Worm (Caenorhabditis elegans) whole organism, L2 larva: ENCODE measurements around the gene dkf-2.
A peak's percentile ranks its signal among the peaks of the same experiment; 100 is the strongest.

ENCODE experiments used
- F13H6.1 ChIP-seq: sonication (generic microtip); optimal IDR thresholded peaks from 2 replicates; lab custom pipeline; 2016; ENCODE audit warnings: missing genetic modification characterization, missing compliant biosample characterization
- Y55F3AM.14 ChIP-seq: fragments of 200-800 bp; sonication (Bioruptor generic); optimal IDR thresholded peaks from 2 replicates; lab custom pipeline; 2018; ENCODE audit warnings: mild to moderate bottlenecking, missing genetic modification characterization, missing compliant biosample characterization
- ZK546.5 ChIP-seq: sonication (generic microtip); optimal IDR thresholded peaks from 2 replicates; lab custom pipeline; 2017; ENCODE audit warnings: missing biosample characterization, missing genetic modification characterization
- alr-1 ChIP-seq: fragments of 150-350 bp; optimal IDR thresholded peaks from 2 replicates; lab custom pipeline; 2014; ENCODE audit warnings: missing biosample characterization, missing genetic modification characterization
- ama-1 ChIP-seq: fragments of 150-350 bp; optimal IDR thresholded peaks from 2 replicates; lab custom pipeline; 2018; ENCODE audit warnings: inconsistent platforms
- blmp-1 ChIP-seq: sonication (generic microtip); optimal IDR thresholded peaks from 2 replicates; lab custom pipeline; 2017; ENCODE audit warnings: missing genetic modification characterization, mild to moderate bottlenecking, missing compliant biosample characterization, antibody characterized with exemption, moderate library complexity; ENCODE audit not compliant: insufficient read depth
- ceh-16 ChIP-seq: fragments of 150-350 bp; optimal IDR thresholded peaks from 2 replicates; lab custom pipeline; 2014; ENCODE audit warnings: missing biosample characterization, missing genetic modification characterization
- ceh-82 ChIP-seq: fragments of 150-350 bp; optimal IDR thresholded peaks from 2 replicates; lab custom pipeline; 2014; ENCODE audit warnings: missing biosample characterization, missing genetic modification characterization
- dmd-4 ChIP-seq: sonication (generic microtip); optimal IDR thresholded peaks from 2 replicates; lab custom pipeline; 2017; ENCODE audit warnings: missing biosample characterization, missing genetic modification characterization
- egl-27 ChIP-seq: sonication (generic microtip); optimal IDR thresholded peaks from 3 replicates; lab custom pipeline; 2017; ENCODE audit warnings: missing biosample characterization, missing genetic modification reagents, missing genetic modification characterization
- elt-1 ChIP-seq: fragments of 150-350 bp; optimal IDR thresholded peaks from 2 replicates; lab custom pipeline; 2014; ENCODE audit warnings: missing biosample characterization, missing genetic modification characterization
- fos-1 ChIP-seq: fragments of 150-350 bp; optimal IDR thresholded peaks from 2 replicates; lab custom pipeline; 2014; ENCODE audit warnings: missing biosample characterization, missing genetic modification characterization
- gmeb-1 ChIP-seq: fragments of 150-350 bp; optimal IDR thresholded peaks from 2 replicates; lab custom pipeline; 2014; ENCODE audit warnings: missing biosample characterization, missing genetic modification characterization
- lin-11 ChIP-seq: fragments of 150-350 bp; sonication (generic microtip); optimal IDR thresholded peaks from 2 replicates; lab custom pipeline; 2014; ENCODE audit warnings: missing biosample characterization, missing genetic modification characterization, inconsistent platforms, mixed read lengths
- lin-39 ChIP-seq: fragments of 150-350 bp; optimal IDR thresholded peaks from 2 replicates; lab custom pipeline; 2014; ENCODE audit warnings: missing biosample characterization, missing genetic modification reagents, missing genetic modification characterization
- mab-5 ChIP-seq: fragments of 150-350 bp; optimal IDR thresholded peaks from 2 replicates; lab custom pipeline; 2014; ENCODE audit warnings: missing biosample characterization, missing genetic modification characterization
- mbf-1 ChIP-seq: sonication (generic microtip); optimal IDR thresholded peaks from 2 replicates; lab custom pipeline; 2017; ENCODE audit warnings: missing biosample characterization, missing genetic modification characterization
- mdl-1 ChIP-seq, 2 experiments: fragments of 150-350 bp in 1 of 2; sonication (generic microtip) in 1 of 2; optimal IDR thresholded peaks; 2 replicates each; lab custom pipeline; 2017; ENCODE audit warnings: missing biosample characterization in 2 of 2, missing genetic modification characterization in 2 of 2
- nhr-11 ChIP-seq: fragments of 150-350 bp; optimal IDR thresholded peaks from 2 replicates; lab custom pipeline; 2014; ENCODE audit warnings: missing biosample characterization, missing genetic modification characterization
- nhr-21 ChIP-seq: fragments of 150-350 bp; optimal IDR thresholded peaks from 2 replicates; lab custom pipeline; 2014; ENCODE audit warnings: missing biosample characterization, missing genetic modification characterization
- nhr-23 ChIP-seq: fragments of 150-350 bp; optimal IDR thresholded peaks from 2 replicates; lab custom pipeline; 2014; ENCODE audit warnings: missing biosample characterization, missing genetic modification reagents, missing genetic modification characterization
- nhr-25 ChIP-seq: fragments of 150-350 bp; sonication (generic microtip); optimal IDR thresholded peaks from 3 replicates; lab custom pipeline; 2014; ENCODE audit warnings: missing biosample characterization, missing genetic modification characterization
- nhr-77 ChIP-seq: fragments of 150-350 bp; optimal IDR thresholded peaks from 2 replicates; lab custom pipeline; 2014; ENCODE audit warnings: missing biosample characterization, missing genetic modification characterization
- sem-4 ChIP-seq: fragments of 150-350 bp; optimal IDR thresholded peaks from 2 replicates; lab custom pipeline; 2014; ENCODE audit warnings: missing biosample characterization, missing genetic modification reagents, missing genetic modification characterization
- sma-3 ChIP-seq: sonication (generic microtip); optimal IDR thresholded peaks from 2 replicates; lab custom pipeline; 2016; ENCODE audit warnings: missing genetic modification reagents, missing genetic modification characterization, missing compliant biosample characterization
- sma-9 ChIP-seq, 2 experiments: fragments of 150-350 bp in 1 of 2; sonication (generic microtip) in 1 of 2; optimal IDR thresholded peaks; 2 replicates each; lab custom pipeline; 2014 to 2016; ENCODE audit warnings: missing genetic modification characterization in 2 of 2, mild to moderate bottlenecking in 1 of 2, missing biosample characterization in 1 of 2, missing compliant biosample characterization in 1 of 2, missing genetic modification reagents in 1 of 2, moderate library complexity in 1 of 2
- unc-39 ChIP-seq: fragments of 150-350 bp; optimal IDR thresholded peaks from 2 replicates; lab custom pipeline; 2014; ENCODE audit warnings: missing biosample characterization, missing genetic modification characterization
- unc-55 ChIP-seq: fragments of 150-350 bp; sonication (generic microtip); optimal IDR thresholded peaks from 3 replicates; lab custom pipeline; 2014; ENCODE audit warnings: missing biosample characterization, missing genetic modification reagents, missing genetic modification characterization
- zag-1 ChIP-seq: fragments of 150-350 bp; optimal IDR thresholded peaks from 2 replicates; lab custom pipeline; 2014; ENCODE audit warnings: missing biosample characterization, missing genetic modification characterization
- ztf-11 ChIP-seq: sonication (generic microtip); optimal IDR thresholded peaks from 2 replicates; lab custom pipeline; 2017; ENCODE audit warnings: missing biosample characterization, missing genetic modification characterization
- ztf-4 ChIP-seq: fragments of 150-350 bp; optimal IDR thresholded peaks from 2 replicates; lab custom pipeline; 2014; ENCODE audit warnings: missing biosample characterization, missing genetic modification characterization

Gene dkf-2

ce11 chrV:16816707-16817106 lies 69.3 kb downstream of the dkf-2 start:
- TF ChIP-seq sma-9 (GFP tag; optimal IDR thresholded peaks at IDR 0.05; lab: Kevin White, UChicago) (peak; percentile 29), sma-9 (tag; optimal IDR thresholded peaks at IDR 0.05; lab: Kevin White, UChicago) (no peak), unc-39 (tag; lab: Kevin White, UChicago) (no peak), gmeb-1 (tag; lab: Kevin White, UChicago) (peak; percentile 45), blmp-1 (tag; lab: Kevin White, UChicago) (no peak), sma-3 (GFP tag; lab: Kevin White, UChicago) (no peak), fos-1 (peak; percentile 42), ceh-82 (tag; lab: Kevin White, UChicago) (no peak)

ce11 chrV:16821270-16821737 lies 73.9 kb downstream of the dkf-2 start, which contains the start of gene T20B3.14:
TSS of gene T20B3.14 (minus strand) at chrV:16821320.
- TF ChIP-seq unc-55 (GFP tag; lab: Kevin White, UChicago) (peak; percentile 39), zag-1 (tag; lab: Kevin White, UChicago) (no peak)

DNA sequence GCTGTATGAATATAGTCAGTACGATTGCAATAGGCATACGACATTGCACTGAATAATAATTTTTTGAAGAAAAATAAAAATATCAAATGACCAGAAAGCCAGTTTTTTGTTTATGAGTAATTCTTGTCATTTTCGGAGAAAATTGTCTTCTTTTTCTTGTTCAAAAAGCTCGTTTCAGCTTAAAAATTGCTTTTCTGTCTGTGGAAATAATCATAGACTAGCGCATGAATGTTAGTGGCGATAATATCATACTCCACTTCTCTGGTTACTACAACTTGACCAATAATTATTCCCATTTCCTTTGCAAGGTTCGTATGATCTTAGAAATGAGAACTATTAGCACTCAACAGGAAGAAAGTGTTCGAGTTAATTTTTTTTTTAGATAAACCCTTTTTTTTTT lies 80.1 kb downstream of the dkf-2 start, which contains the start of gene srh-216:
Gene srh-216, minus strand, starts transcription at position 101 of the 400 bp plus-strand sequence.
- TF ChIP-seq mab-5 (tag; lab: Kevin White, UChicago), result no peak
- no peak for TF ChIP-seq Y55F3AM.14 (GFP tag; lab: Kevin White, UChicago)
- TF ChIP-seq egl-27 (tag; lab: Kevin White, UChicago), result no peak
- no peak for TF ChIP-seq sem-4 (tag; lab: Kevin White, UChicago)
- TF ChIP-seq nhr-77 (tag; lab: Kevin White, UChicago), result no peak
- TF ChIP-seq unc-39 (tag; lab: Kevin White, UChicago), result no peak
- no peak for TF ChIP-seq mbf-1 (tag; lab: Kevin White, UChicago)
- TF ChIP-seq lin-39 (tag; lab: Kevin White, UChicago), result no peak
- no peak for TF ChIP-seq ztf-11 (tag; lab: Kevin White, UChicago)
- no peak for TF ChIP-seq fos-1

DNA sequence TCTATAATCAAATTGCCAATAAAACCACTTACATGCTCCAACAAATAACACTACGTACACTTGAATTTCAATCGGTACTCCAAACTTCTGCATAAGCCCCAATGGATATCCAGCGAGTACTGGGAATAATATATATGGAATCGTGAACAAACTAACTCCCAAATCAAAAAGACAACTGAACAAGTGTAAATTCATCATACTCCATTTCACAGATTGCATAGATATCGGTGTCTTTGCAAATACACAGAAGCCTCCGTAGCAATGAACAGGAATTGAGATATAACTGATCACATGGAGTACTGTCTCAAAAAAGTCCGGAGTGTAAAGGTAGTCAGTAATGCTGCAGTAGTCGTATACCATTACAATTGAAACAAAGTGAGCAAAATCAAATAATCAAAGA lies 82.0 kb downstream of the dkf-2 start, which contains the start of gene srh-214:
Gene srh-214, minus strand, starts transcription at position 360 of the 400 bp plus-strand sequence.
- TF ChIP-seq ZK546.5 (tag; lab: Kevin White, UChicago) (no peak), elt-1 (no peak), nhr-11 (tag; lab: Kevin White, UChicago) (no peak), F13H6.1 (tag; lab: Kevin White, UChicago) (no peak), nhr-21 (no peak), egl-27 (tag; lab: Kevin White, UChicago) (no peak), lin-39 (tag; lab: Kevin White, UChicago) (no peak), zag-1 (tag; lab: Kevin White, UChicago) (no peak)

DNA sequence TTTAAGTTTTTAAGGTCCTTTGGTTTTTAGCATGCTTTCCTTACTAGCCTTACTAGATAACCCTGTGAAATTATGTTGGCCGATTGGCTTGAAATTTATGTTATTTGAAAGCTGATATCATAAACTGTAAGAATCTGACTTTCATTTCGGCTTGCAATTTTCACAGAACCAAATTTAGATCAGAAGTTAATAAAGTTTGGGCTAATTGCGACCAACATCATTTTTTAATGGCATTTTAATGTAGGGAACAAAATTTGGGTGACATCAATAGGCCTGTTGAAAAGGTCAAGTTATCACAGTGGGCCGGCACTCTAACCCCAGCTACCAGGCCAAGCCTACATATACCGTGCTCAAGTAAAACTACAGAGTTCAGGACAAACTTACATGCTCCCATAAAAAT lies 83.9 kb downstream of the dkf-2 start:
- TF ChIP-seq nhr-25 (tag; lab: Kevin White, UChicago), result no peak
- TF ChIP-seq nhr-21, result no peak
- TF ChIP-seq dmd-4 (tag; lab: Kevin White, UChicago), result no peak

DNA sequence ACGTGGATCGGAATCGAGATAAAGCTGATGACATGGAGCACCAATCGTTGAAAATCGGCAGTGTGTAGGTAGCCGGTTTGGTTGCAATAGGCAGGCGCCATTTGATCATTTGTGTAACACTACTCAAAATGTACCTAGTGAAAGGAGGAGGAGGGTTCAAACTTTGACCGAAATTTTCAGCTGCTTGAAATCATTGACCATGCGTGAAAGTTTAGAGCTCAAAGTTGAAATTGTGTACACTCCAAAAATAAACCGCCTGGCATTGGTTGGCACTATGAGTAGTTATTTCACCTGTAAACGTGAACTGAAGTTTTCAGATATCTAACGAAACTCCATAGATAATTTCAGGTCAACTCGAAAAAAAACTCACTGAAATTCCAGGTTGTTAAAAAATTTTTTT lies 84.5 kb downstream of the dkf-2 start, which contains the start of gene srh-215:
Gene srh-215, minus strand, starts transcription at position 101 of the 400 bp plus-strand sequence.
- TF ChIP-seq mdl-1 (tag; optimal IDR thresholded peaks at IDR 0.05; lab: Kevin White, UChicago) (no peak), ztf-11 (tag; lab: Kevin White, UChicago) (no peak), elt-1 (no peak), nhr-11 (tag; lab: Kevin White, UChicago) (no peak), lin-11 (tag; lab: Kevin White, UChicago) (no peak), fos-1 (no peak), alr-1 (no peak), dmd-4 (tag; lab: Kevin White, UChicago) (no peak), nhr-23 (no peak), nhr-77 (tag; lab: Kevin White, UChicago) (no peak), ZK546.5 (tag; lab: Kevin White, UChicago) (no peak), ama-1 (lab: Kevin White, UChicago) (no peak), egl-27 (tag; lab: Kevin White, UChicago) (no peak), lin-39 (tag; lab: Kevin White, UChicago) (no peak), blmp-1 (tag; lab: Kevin White, UChicago) (no peak), ztf-4 (no peak), unc-39 (tag; lab: Kevin White, UChicago) (no peak), ceh-16 (no peak), Y55F3AM.14 (GFP tag; lab: Kevin White, UChicago) (no peak), sma-3 (GFP tag; lab: Kevin White, UChicago) (no peak)
- TF ChIP-seq, all 48 proteins: peak for 0
